Worm (Caenorhabditis elegans) whole organism, late embryonic: ENCODE data around the gene pigw-1.

ENCODE experiments used
- C38D4.7 ChIP-seq: fragments of 200-800 bp; sonication (Bioruptor generic); optimal IDR thresholded peaks from 2 replicates; lab custom pipeline; 2018; ENCODE audit warnings: mild to moderate bottlenecking, missing genetic modification characterization, moderate library complexity, missing compliant biosample characterization
- ceh-2 ChIP-seq: sonication (generic microtip); optimal IDR thresholded peaks from 2 replicates; lab custom pipeline; 2016; ENCODE audit warnings: missing genotype, missing genetic modification characterization, missing compliant biosample characterization
- ceh-31 ChIP-seq: sonication (generic microtip); optimal IDR thresholded peaks from 2 replicates; lab custom pipeline; 2016; ENCODE audit warnings: missing genetic modification characterization, missing compliant biosample characterization
- dve-1 ChIP-seq: sonication (generic microtip); optimal IDR thresholded peaks from 2 replicates; lab custom pipeline; 2017; ENCODE audit warnings: antibody characterized with exemption, mild to moderate bottlenecking, missing genetic modification characterization, missing compliant biosample characterization
- hlh-30 ChIP-seq: sonication (generic microtip); optimal IDR thresholded peaks from 2 replicates; lab custom pipeline; 2017; ENCODE audit warnings: antibody characterized with exemption, missing genetic modification characterization, missing compliant biosample characterization; ENCODE audit not compliant: insufficient read depth
- lim-6 ChIP-seq: sonication (generic microtip); optimal IDR thresholded peaks from 2 replicates; lab custom pipeline; 2016; ENCODE audit warnings: missing genetic modification characterization, missing compliant biosample characterization
- nfya-1 ChIP-seq: sonication (generic microtip); optimal IDR thresholded peaks from 2 replicates; lab custom pipeline; 2017; ENCODE audit warnings: missing genetic modification characterization, mild to moderate bottlenecking, missing compliant biosample characterization, antibody characterized with exemption, moderate library complexity
- pqm-1 ChIP-seq: sonication (generic microtip); optimal IDR thresholded peaks from 2 replicates; lab custom pipeline; 2016; ENCODE audit warnings: missing genetic modification characterization, missing compliant biosample characterization
- tbx-2 ChIP-seq: sonication (generic microtip); optimal IDR thresholded peaks from 2 replicates; lab custom pipeline; 2016; ENCODE audit warnings: missing genetic modification characterization, missing compliant biosample characterization
- unc-55 ChIP-seq: sonication (generic microtip); optimal IDR thresholded peaks from 2 replicates; lab custom pipeline; 2017; ENCODE audit warnings: missing biosample characterization, missing genetic modification reagents, missing genetic modification characterization
- zip-5 ChIP-seq: sonication (generic microtip); optimal IDR thresholded peaks from 2 replicates; lab custom pipeline; 2016; ENCODE audit warnings: missing genetic modification characterization, missing compliant biosample characterization

- TF ChIP-seq lim-6 (tag; lab: Kevin White, UChicago) (no peak), zip-5 (no peak), C38D4.7 (GFP tag; lab: Kevin White, UChicago) (no peak), hlh-30 (no peak), unc-55 (GFP tag; lab: Kevin White, UChicago) (no peak), ceh-31 (tag; lab: Kevin White, UChicago) (no peak), dve-1 (tag; lab: Kevin White, UChicago) (no peak), nfya-1 (tag; lab: Kevin White, UChicago) (no peak), tbx-2 (no peak), ceh-2 (no peak), pqm-1 (tag; lab: Kevin White, UChicago) (no peak)
Measured at ce11 chrII:2925806-2926558, 41.3 kb upstream of the pigw-1 start.
